Worm (Caenorhabditis elegans): ENCODE data around the gene crt-1.

DNA sequence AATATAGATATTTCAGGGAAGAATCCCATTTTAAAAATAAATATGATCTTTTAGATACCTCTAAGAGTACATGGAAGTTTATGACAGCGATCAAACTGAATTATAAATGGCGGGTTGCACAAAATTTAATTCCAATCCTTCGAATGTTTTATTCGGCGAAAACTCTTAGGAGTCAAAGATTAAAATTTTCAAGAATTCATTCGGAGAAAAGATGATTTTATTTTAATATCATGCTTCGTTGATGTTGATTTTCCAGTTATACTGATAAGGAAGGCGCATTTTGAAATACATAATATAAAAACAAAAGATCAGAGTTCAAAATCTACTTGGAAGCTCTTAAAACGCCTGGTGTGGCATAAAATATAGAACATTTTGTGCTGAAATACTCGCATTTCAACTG is 33.2 kb downstream of the crt-1 start, which contains the start of gene srh-10:
- TF ChIP-seq nhr-85 (tag) = no peak
- TF ChIP-seq mep-1 (tag; optimal IDR thresholded peaks at IDR 0.05) = no peak
- no peak for TF ChIP-seq nhr-71 (tag; optimal IDR thresholded peaks at IDR 0.05)
- TF ChIP-seq mef-2 (tag; optimal IDR thresholded peaks at IDR 0.05) = no peak
- no peak for TF ChIP-seq skn-1 (tag; optimal IDR thresholded peaks at IDR 0.05)
- no peak for TF ChIP-seq unc-62 (GFP tag; optimal IDR thresholded peaks at IDR 0.05)
- no peak for TF ChIP-seq pqm-1 (tag; optimal IDR thresholded peaks at IDR 0.05)
- TF ChIP-seq lir-3 (tag; optimal IDR thresholded peaks at IDR 0.05; ENCODE audit: poor library complexity) = no peak
- no peak for TF ChIP-seq nhr-84 (tag; optimal IDR thresholded peaks at IDR 0.05)
- TF ChIP-seq ama-1 (optimal IDR thresholded peaks at IDR 0.05) = no peak
- TF ChIP-seq aha-1 (tag; optimal IDR thresholded peaks at IDR 0.05) = no peak
- no peak for TF ChIP-seq jun-1 (tag; optimal IDR thresholded peaks at IDR 0.05)
- peak; percentile 21 for TF ChIP-seq nhr-11 (tag; optimal IDR thresholded peaks at IDR 0.05)
- TF ChIP-seq zag-1 (tag; optimal IDR thresholded peaks at IDR 0.05) = no peak

Data from whole organism, L1 larva.